Worm (Caenorhabditis elegans) whole organism, L1 larva: ENCODE measurements around the gene jmjd-3.3.

Experiments used
- hlh-4 ChIP-seq: sonication (generic microtip); optimal IDR thresholded peaks from 2 replicates; lab custom pipeline; 2016; ENCODE audit warnings: mild to moderate bottlenecking, missing genetic modification characterization, missing compliant biosample characterization
- lin-35 ChIP-seq, 2 experiments: fragments of 150-350 bp; optimal IDR thresholded peaks; 2 replicates each; lab custom pipeline; 2014; ENCODE audit warnings: missing biosample characterization in 2 of 2, missing genetic modification characterization in 2 of 2, missing genetic modification reagents in 2 of 2
- ztf-11 ChIP-seq, 2 experiments: sonication (generic microtip); optimal IDR thresholded peaks; 2 replicates each; lab custom pipeline; 2016 to 2017; ENCODE audit warnings: missing genetic modification characterization in 2 of 2, missing biosample characterization in 1 of 2, missing compliant biosample characterization in 1 of 2

DNA sequence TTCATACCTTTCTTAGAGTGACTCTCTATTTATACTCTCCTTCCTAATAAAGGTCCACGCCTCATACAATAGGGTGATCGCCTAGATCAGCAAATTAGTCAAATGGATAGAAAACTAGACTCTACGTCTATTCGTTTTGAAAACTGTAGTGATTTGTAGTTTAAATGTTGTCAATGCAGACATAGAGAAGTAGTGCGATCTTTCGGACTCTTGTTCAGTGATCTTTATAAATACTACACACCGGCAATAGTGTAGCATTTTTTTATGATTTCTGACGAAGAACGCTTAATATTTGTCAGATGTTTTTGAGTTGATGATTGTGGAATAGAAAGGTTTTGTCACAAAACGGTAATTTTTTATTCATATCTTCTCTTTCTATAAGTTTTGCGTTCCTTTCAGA lies 24.9 kb upstream of the jmjd-3.3 start:
- TF ChIP-seq hlh-4 (no peak), lin-35 (GFP tag; optimal IDR thresholded peaks at IDR 0.05; lab: Kevin White, UChicago) (no peak), ztf-11 (tag; optimal IDR thresholded peaks at IDR 0.05; lab: Kevin White, UChicago) (no peak)
